Fruit fly (Drosophila melanogaster) whole organism, embryonic: Measurements from ENCODE around the gene Hr96.

Source experiments
- Antp ChIP-seq: fragments of 200-800 bp; sonication (Bioruptor generic); optimal IDR thresholded peaks from 3 replicates; lab custom pipeline; 2016; ENCODE audit warnings: missing biosample characterization, missing genetic modification characterization
- BEAF-32 ChIP-seq: fragments of 200-800 bp; sonication (Bioruptor generic); optimal IDR thresholded peaks from 3 replicates; lab custom pipeline; 2017; ENCODE audit warnings: missing biosample characterization, missing genetic modification characterization, mild to moderate bottlenecking, moderate library complexity, missing genetic modification reagents
- CG12769 ChIP-seq: fragments of 200-800 bp; sonication (Bioruptor generic); optimal IDR thresholded peaks from 2 replicates; lab custom pipeline; 2019; ENCODE audit warnings: missing biosample characterization, mild to moderate bottlenecking, missing genetic modification characterization, moderate library complexity
- CG13287 ChIP-seq: fragments of 200-800 bp; sonication (Bioruptor generic); IDR thresholded peaks from 2 replicates; pipeline ENCODE4 v1.3.6; 2022; ENCODE audit warnings: missing biosample characterization, missing genetic modification characterization; ENCODE audit not compliant: partially characterized antibody
- CG13624 ChIP-seq: fragments of 200-800 bp; sonication (Bioruptor generic); optimal IDR thresholded peaks from 2 replicates; lab custom pipeline; 2016; ENCODE audit warnings: missing biosample characterization, missing genetic modification characterization
- CG1647 ChIP-seq: fragments of 200-800 bp; sonication (Bioruptor generic); optimal IDR thresholded peaks from 3 replicates; lab custom pipeline; 2016; ENCODE audit warnings: missing biosample characterization, missing genetic modification characterization
- CG17359 ChIP-seq: fragments of 200-800 bp; sonication (Bioruptor generic); optimal IDR thresholded peaks from 3 replicates; lab custom pipeline; 2018; ENCODE audit warnings: missing biosample characterization, mild to moderate bottlenecking, missing genetic modification characterization, moderate library complexity
- CG17361 ChIP-seq: fragments of 200-800 bp; sonication (Bioruptor generic); IDR thresholded peaks from 3 replicates; pipeline ENCODE4 v1.3.6; 2022; ENCODE audit warnings: missing biosample characterization, missing genetic modification characterization
- CG33557 ChIP-seq: fragments of 200-800 bp; sonication (Bioruptor generic); optimal IDR thresholded peaks from 2 replicates; lab custom pipeline; 2019; ENCODE audit warnings: missing biosample characterization, mild to moderate bottlenecking, missing genetic modification characterization, moderate library complexity
- CG3407 ChIP-seq: fragments of 200-800 bp; sonication (Bioruptor generic); optimal IDR thresholded peaks from 2 replicates; lab custom pipeline; 2018; ENCODE audit warnings: missing biosample characterization, mild to moderate bottlenecking, missing genetic modification characterization
- CG5953 ChIP-seq: fragments of 200-800 bp; sonication (Bioruptor generic); IDR thresholded peaks from 2 replicates; pipeline ENCODE4 v1.3.6; 2022; ENCODE audit warnings: missing biosample characterization, missing genetic modification characterization
- CG7556 ChIP-seq: fragments of 200-800 bp; sonication (Bioruptor generic); optimal IDR thresholded peaks from 2 replicates; lab custom pipeline; 2017; ENCODE audit warnings: missing biosample characterization, mild to moderate bottlenecking, missing genetic modification characterization
- CG7987 ChIP-seq: fragments of 200-800 bp; sonication (Bioruptor generic); optimal IDR thresholded peaks from 2 replicates; lab custom pipeline; 2018; ENCODE audit warnings: missing biosample characterization, mild to moderate bottlenecking, missing genetic modification characterization, moderate library complexity
- CG9727 ChIP-seq: fragments of 200-800 bp; sonication (Bioruptor generic); optimal IDR thresholded peaks from 3 replicates; lab custom pipeline; 2017; ENCODE audit warnings: missing biosample characterization, mild to moderate bottlenecking, missing genetic modification characterization
- Camta ChIP-seq: fragments of 200-800 bp; sonication (Bioruptor generic); optimal IDR thresholded peaks from 2 replicates; lab custom pipeline; 2016; ENCODE audit warnings: missing biosample characterization, missing genetic modification characterization
- Chrac-16 ChIP-seq: fragments of 200-800 bp; sonication (Bioruptor generic); optimal IDR thresholded peaks from 3 replicates; lab custom pipeline; 2016; ENCODE audit warnings: missing biosample characterization, missing genetic modification characterization
- D19A ChIP-seq: fragments of 200-800 bp; optimal IDR thresholded peaks from 3 replicates; lab custom pipeline; 2019; ENCODE audit warnings: missing biosample characterization, mild to moderate bottlenecking, missing genetic modification characterization, moderate library complexity
- Dad ChIP-seq: fragments of 200-800 bp; sonication (Bioruptor generic); optimal IDR thresholded peaks from 3 replicates; lab custom pipeline; 2016; ENCODE audit warnings: missing biosample characterization, missing genetic modification characterization
- Doc3 ChIP-seq: fragments of 200-800 bp; sonication (Bioruptor generic); IDR thresholded peaks from 3 replicates; pipeline ENCODE4 v1.3.6; 2022; ENCODE audit warnings: missing biosample characterization, missing genetic modification characterization; ENCODE audit not compliant: partially characterized antibody
- HLH4C ChIP-seq: fragments of 200-800 bp; sonication (Bioruptor generic); IDR thresholded peaks from 3 replicates; pipeline ENCODE4 v1.3.6; 2022; ENCODE audit warnings: missing biosample characterization, missing genetic modification characterization; ENCODE audit not compliant: partially characterized antibody
- HLHmδ ChIP-seq: fragments of 200-800 bp; sonication (Bioruptor generic); optimal IDR thresholded peaks from 2 replicates; lab custom pipeline; 2018; ENCODE audit warnings: missing biosample characterization, mild to moderate bottlenecking, missing genetic modification characterization, moderate library complexity
- Hr78 ChIP-seq, 2 experiments: fragments of 200-800 bp in 1 of 2; fragments of >200 bp in 1 of 2; sonication (Bioruptor generic) in 1 of 2; optimal IDR thresholded peaks; 2 replicates each; lab custom pipeline; 2017 to 2019; ENCODE audit warnings: missing biosample characterization in 2 of 2, missing genetic modification characterization in 2 of 2, mild to moderate bottlenecking in 1 of 2, moderate library complexity in 1 of 2
- Lpt ChIP-seq: fragments of >200 bp; optimal IDR thresholded peaks from 2 replicates; lab custom pipeline; 2018; ENCODE audit warnings: missing biosample characterization, missing genetic modification characterization
- Oli ChIP-seq: fragments of 200-800 bp; sonication (Bioruptor generic); optimal IDR thresholded peaks from 2 replicates; lab custom pipeline; 2018; ENCODE audit warnings: missing biosample characterization, mild to moderate bottlenecking, missing genetic modification characterization, moderate library complexity
- Opbp ChIP-seq: fragments of 200-800 bp; sonication (Bioruptor generic); IDR thresholded peaks from 3 replicates; pipeline ENCODE4 v1.3.6; 2022; ENCODE audit warnings: missing biosample characterization, missing genetic modification characterization; ENCODE audit not compliant: partially characterized antibody
- PHDP ChIP-seq: fragments of 200-800 bp; sonication (Bioruptor generic); optimal IDR thresholded peaks from 3 replicates; lab custom pipeline; 2018; ENCODE audit warnings: missing biosample characterization, mild to moderate bottlenecking, missing genetic modification characterization, moderate library complexity
- Rfx ChIP-seq: fragments of 200-800 bp; sonication (Bioruptor generic); IDR thresholded peaks from 2 replicates; pipeline ENCODE4 v1.3.6; 2022; ENCODE audit warnings: missing biosample characterization, missing genetic modification characterization
- Rx ChIP-seq: fragments of 200-800 bp; sonication (Bioruptor generic); IDR thresholded peaks from 2 replicates; pipeline ENCODE4 v1.3.6; 2022; ENCODE audit warnings: missing biosample characterization, missing genetic modification characterization
- ac ChIP-seq: fragments of 200-800 bp; sonication (Bioruptor generic); optimal IDR thresholded peaks from 3 replicates; lab custom pipeline; 2017; ENCODE audit warnings: missing biosample characterization, mild to moderate bottlenecking, missing genetic modification characterization
- cg ChIP-seq: fragments of 200-800 bp; sonication (Bioruptor generic); optimal IDR thresholded peaks from 3 replicates; lab custom pipeline; 2019; ENCODE audit warnings: missing biosample characterization, mild to moderate bottlenecking, missing genetic modification characterization, moderate library complexity
- crol ChIP-seq: fragments of 200-800 bp; sonication (Bioruptor generic); IDR thresholded peaks from 2 replicates; pipeline ENCODE4 v1.3.6; 2022; ENCODE audit warnings: missing biosample characterization, missing genetic modification characterization
- disco-r ChIP-seq: fragments of 200-800 bp; sonication (Bioruptor generic); optimal IDR thresholded peaks from 2 replicates; lab custom pipeline; 2016; ENCODE audit warnings: missing biosample characterization, missing genetic modification characterization
- dmrt99B ChIP-seq: fragments of 200-800 bp; sonication (Bioruptor generic); optimal IDR thresholded peaks from 2 replicates; lab custom pipeline; 2018; ENCODE audit warnings: missing biosample characterization, mild to moderate bottlenecking, missing genetic modification characterization, moderate library complexity
- emc ChIP-seq: fragments of 200-800 bp; sonication (Bioruptor generic); optimal IDR thresholded peaks from 2 replicates; lab custom pipeline; 2016; ENCODE audit warnings: missing biosample characterization, missing genetic modification characterization
- fd3F ChIP-seq: fragments of 200-800 bp; sonication (Bioruptor generic); optimal IDR thresholded peaks from 2 replicates; lab custom pipeline; 2018; ENCODE audit warnings: missing biosample characterization, mild to moderate bottlenecking, missing genetic modification characterization, moderate library complexity
- gce ChIP-seq: fragments of 200-800 bp; sonication (Bioruptor generic); IDR thresholded peaks from 3 replicates; pipeline ENCODE4 v1.3.6; 2022; ENCODE audit warnings: missing biosample characterization, missing genetic modification characterization
- gfzf ChIP-seq: fragments of 200-800 bp; sonication (Bioruptor generic); optimal IDR thresholded peaks from 2 replicates; lab custom pipeline; 2016; ENCODE audit warnings: missing biosample characterization, mild to moderate bottlenecking, missing genetic modification characterization, moderate library complexity
- hkb ChIP-seq, 2 experiments: fragments of 200-800 bp in 1 of 2; fragments of >200 bp in 1 of 2; sonication (Bioruptor generic) in 1 of 2; IDR thresholded peaks in 1 of 2; optimal IDR thresholded peaks in 1 of 2; 2 replicates each; pipeline versions ENCODE4 v1.3.6 to Lab custom; 2017 to 2022; ENCODE audit warnings: missing biosample characterization in 1 of 2, missing genetic modification characterization in 1 of 2
- kni ChIP-seq: fragments of 200-800 bp; sonication (Bioruptor generic); optimal IDR thresholded peaks from 3 replicates; lab custom pipeline; 2017; ENCODE audit warnings: mild to moderate bottlenecking, missing biosample characterization, missing genetic modification reagents, missing genetic modification characterization
- lilli ChIP-seq: fragments of 200-800 bp; sonication (Bioruptor generic); optimal IDR thresholded peaks from 3 replicates; lab custom pipeline; 2016; ENCODE audit warnings: missing biosample characterization, missing genetic modification characterization
- maf-S ChIP-seq: fragments of 200-800 bp; sonication (Bioruptor generic); optimal IDR thresholded peaks from 2 replicates; lab custom pipeline; 2016; ENCODE audit warnings: missing biosample characterization, missing genetic modification characterization
- oc ChIP-seq: fragments of 200-800 bp; sonication (Bioruptor generic); optimal IDR thresholded peaks from 2 replicates; lab custom pipeline; 2018; ENCODE audit warnings: missing biosample characterization, mild to moderate bottlenecking, missing genetic modification characterization, moderate library complexity
- repo ChIP-seq: fragments of 200-800 bp; sonication (Bioruptor generic); optimal IDR thresholded peaks from 2 replicates; lab custom pipeline; 2016; ENCODE audit warnings: missing biosample characterization, missing genetic modification characterization
- ssp ChIP-seq: fragments of 200-800 bp; sonication (Bioruptor generic); IDR thresholded peaks from 2 replicates; pipeline ENCODE4 v1.3.6; 2022; ENCODE audit warnings: missing biosample characterization, missing genetic modification characterization
- tin ChIP-seq: fragments of 200-800 bp; sonication (Bioruptor generic); optimal IDR thresholded peaks from 3 replicates; lab custom pipeline; 2016; ENCODE audit warnings: missing biosample characterization, missing genetic modification characterization
- tll ChIP-seq, 2 experiments: fragments of 200-800 bp in 1 of 2; fragments of >200 bp in 1 of 2; sonication (Bioruptor generic) in 1 of 2; optimal IDR thresholded peaks; 2 replicates each; lab custom pipeline; 2017 to 2019; ENCODE audit warnings: missing biosample characterization in 2 of 2, missing genetic modification characterization in 2 of 2, mild to moderate bottlenecking in 1 of 2, moderate library complexity in 1 of 2
- vvl ChIP-seq: fragments of 200-800 bp; sonication (Bioruptor generic); IDR thresholded peaks from 2 replicates; pipeline ENCODE4 v1.3.6; 2022; ENCODE audit warnings: missing biosample characterization, missing genetic modification characterization
- zfh2 ChIP-seq: fragments of 200-800 bp; sonication (Bioruptor generic); optimal IDR thresholded peaks from 2 replicates; lab custom pipeline; 2016; ENCODE audit warnings: missing biosample characterization, missing genetic modification characterization

The Hr96 gene

dm6 chr3R:25046023-25046422 is 21.0 kb downstream of the Hr96 start, which contains the start of gene CG11786:
Gene CG11786, plus strand, starts transcription at chr3R:25046323.
- TF ChIP-seq kni (GFP tag; lab: Kevin White, UChicago), result peak; percentile 45
- TF ChIP-seq vvl (GFP tag; lab: Robert Waterston, UW), result peak; percentile 32; the same call in 1 of the 2 replicates
- TF ChIP-seq cg (GFP tag; lab: Kevin White, UChicago), result no peak
- TF ChIP-seq, all 482 proteins: peak for 2

DNA sequence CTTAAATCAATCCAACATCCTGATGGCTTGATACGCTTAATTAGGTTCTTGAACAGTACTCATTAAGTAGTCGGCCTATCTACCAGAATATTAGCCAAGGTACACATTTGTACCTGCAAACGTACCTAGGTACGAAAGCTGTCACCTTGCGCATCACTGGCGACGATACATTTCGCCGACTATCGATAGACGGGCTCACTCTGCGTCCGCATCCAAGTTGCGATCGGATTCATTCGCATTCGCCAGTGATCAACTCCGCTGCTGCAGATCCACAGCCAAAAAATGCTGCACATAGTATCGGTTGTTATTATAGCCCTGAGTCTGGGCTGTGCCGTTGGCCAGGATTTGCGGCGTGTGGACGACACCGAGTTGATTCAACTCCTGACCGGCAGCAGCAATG is 22.5 kb downstream of the Hr96 start, which contains the start of gene CG11790:
CG11790 (plus strand) TSS at position 203 of the 400 bp plus-strand sequence.
- TF ChIP-seq gce, result no peak
- no peak for TF ChIP-seq emc (GFP tag; lab: Kevin White, UChicago)
- TF ChIP-seq disco-r (GFP tag; lab: Kevin White, UChicago), result no peak
- TF ChIP-seq tin (GFP tag; lab: Kevin White, UChicago), result no peak
- no peak for TF ChIP-seq CG17361 (GFP tag; lab: Robert Waterston, UW)
- TF ChIP-seq Opbp, result peak; percentile 84; the same call in 2 of the 3 replicates
- TF ChIP-seq Camta (GFP tag; lab: Kevin White, UChicago), result no peak
- TF ChIP-seq HLHmδ (GFP tag; lab: Kevin White, UChicago), result no peak
- TF ChIP-seq CG7987 (GFP tag; lab: Kevin White, UChicago), result no peak
- no peak for TF ChIP-seq hkb (optimal IDR thresholded peaks at IDR 0.05; lab: Kevin White, UChicago)
- 0 out of 2 replicates have a peak, but pooled peaks have one; percentile 12 for TF ChIP-seq hkb (GFP tag; IDR thresholded peaks at IDR 0.05; lab: Robert Waterston, UW)
- TF ChIP-seq repo (GFP tag; lab: Kevin White, UChicago), result no peak
- no peak for TF ChIP-seq Dad (GFP tag; lab: Kevin White, UChicago)
- TF ChIP-seq lilli (GFP tag; lab: Kevin White, UChicago), result peak; percentile 7
- TF ChIP-seq CG3407 (GFP tag; lab: Kevin White, UChicago), result no peak
- no peak for TF ChIP-seq Antp (GFP tag; lab: Kevin White, UChicago)
- peak; percentile 74 for TF ChIP-seq BEAF-32
- TF ChIP-seq CG7556 (GFP tag; lab: Kevin White, UChicago), result no peak
- TF ChIP-seq gfzf (GFP tag; lab: Kevin White, UChicago), result peak; percentile 25
- TF ChIP-seq tll (GFP tag; optimal IDR thresholded peaks at IDR 0.05; lab: Kevin White, UChicago), result no peak
- TF ChIP-seq D19A (tag; lab: Kevin White, UChicago), result no peak
- peak; percentile 2 for TF ChIP-seq zfh2 (GFP tag; lab: Kevin White, UChicago)
- no peak for TF ChIP-seq Lpt
- TF ChIP-seq ac (GFP tag; lab: Kevin White, UChicago), result no peak
- TF ChIP-seq fd3F (GFP tag; lab: Kevin White, UChicago), result no peak
- no peak for TF ChIP-seq CG9727 (GFP tag; lab: Kevin White, UChicago)
- TF ChIP-seq Chrac-16, result no peak
- no peak for TF ChIP-seq CG1647 (GFP tag; lab: Kevin White, UChicago)
- no peak for TF ChIP-seq oc (tag; lab: Kevin White, UChicago)
- peak; percentile 43; the same call in 1 of the 2 replicates for TF ChIP-seq Rfx (GFP tag; lab: Robert Waterston, UW)
- no peak for TF ChIP-seq CG33557
- TF ChIP-seq CG12769, result no peak
- TF ChIP-seq CG17359 (tag; lab: Kevin White, UChicago), result no peak
- TF ChIP-seq PHDP (tag; lab: Kevin White, UChicago), result peak; percentile 4
- TF ChIP-seq Rx (GFP tag; lab: Robert Waterston, UW), result no peak
- TF ChIP-seq HLH4C (GFP tag; lab: Robert Waterston, UW), result peak; percentile 72
- no peak for TF ChIP-seq Oli (tag; lab: Kevin White, UChicago)
- TF ChIP-seq maf-S (GFP tag; lab: Kevin White, UChicago), result no peak
- no peak for TF ChIP-seq CG5953 (GFP tag; lab: Robert Waterston, UW)
- no peak for TF ChIP-seq ssp
- peak; percentile 85 for TF ChIP-seq Doc3 (GFP tag; lab: Robert Waterston, UW)
- TF ChIP-seq CG13624 (GFP tag; lab: Kevin White, UChicago), result no peak
- no peak for TF ChIP-seq Hr78 (GFP tag; optimal IDR thresholded peaks at IDR 0.05; lab: Kevin White, UChicago)
- peak; percentile 88 for TF ChIP-seq CG13287 (GFP tag; lab: Robert Waterston, UW)
- no peak for TF ChIP-seq dmrt99B (tag; lab: Kevin White, UChicago)
- no peak for TF ChIP-seq crol (GFP tag; lab: Robert Waterston, UW)
